Worm (Caenorhabditis elegans) whole organism, early embryonic: ENCODE measurements around the gene srw-44.

Experiments
- B0310.2 ChIP-seq: sonication (generic microtip); optimal IDR thresholded peaks from 2 replicates; lab custom pipeline; 2016; ENCODE audit warnings: mild to moderate bottlenecking, missing genetic modification characterization, missing compliant biosample characterization
- F13C5.2 ChIP-seq: sonication (generic microtip); optimal IDR thresholded peaks from 2 replicates; lab custom pipeline; 2017; ENCODE audit warnings: mild to moderate bottlenecking, missing genetic modification characterization, inconsistent platforms, missing compliant biosample characterization
- aly-1 ChIP-seq: sonication (generic microtip); optimal IDR thresholded peaks from 2 replicates; lab custom pipeline; 2016; ENCODE audit warnings: missing genetic modification characterization, missing compliant biosample characterization
- ama-1 ChIP-seq: fragments of 150-350 bp; optimal IDR thresholded peaks from 2 replicates; lab custom pipeline; 2014
- ceh-13 ChIP-seq: fragments of 200-800 bp; sonication (Bioruptor generic); optimal IDR thresholded peaks from 2 replicates; lab custom pipeline; 2018; ENCODE audit warnings: mild to moderate bottlenecking, missing genetic modification characterization, missing compliant biosample characterization
- ceh-36 ChIP-seq: sonication (generic microtip); optimal IDR thresholded peaks from 2 replicates; lab custom pipeline; 2016; ENCODE audit warnings: missing genetic modification characterization, inconsistent platforms, missing compliant biosample characterization
- ets-7 ChIP-seq: sonication (generic microtip); optimal IDR thresholded peaks from 2 replicates; lab custom pipeline; 2016; ENCODE audit warnings: missing genotype, missing genetic modification characterization, missing compliant biosample characterization
- flt-1 ChIP-seq: fragments of 200-800 bp; sonication (Bioruptor generic); IDR thresholded peaks from 2 replicates; pipeline ENCODE4 v1.3.6; 2022; ENCODE audit warnings: missing genetic modification characterization, missing compliant biosample characterization
- hmbx-1 ChIP-seq: sonication (generic microtip); optimal IDR thresholded peaks from 2 replicates; lab custom pipeline; 2016; ENCODE audit warnings: mild to moderate bottlenecking, missing genetic modification characterization, missing compliant biosample characterization
- hmg-4 ChIP-seq: fragments of 200-800 bp; sonication (Bioruptor generic); optimal IDR thresholded peaks from 2 replicates; lab custom pipeline; 2018; ENCODE audit warnings: mild to moderate bottlenecking, missing genetic modification characterization, missing compliant biosample characterization
- hnd-1 ChIP-seq: sonication (generic microtip); optimal IDR thresholded peaks from 2 replicates; lab custom pipeline; 2016; ENCODE audit warnings: missing genetic modification characterization, missing compliant biosample characterization
- pes-1 ChIP-seq: fragments of 200-800 bp; sonication (Bioruptor generic); IDR thresholded peaks from 2 replicates; pipeline ENCODE4 v1.3.6; 2022; ENCODE audit warnings: missing genetic modification reagents, missing genetic modification characterization, missing compliant biosample characterization
- scrt-1 ChIP-seq: fragments of 200-800 bp; sonication (Bioruptor generic); IDR thresholded peaks from 2 replicates; pipeline ENCODE4 v1.3.6; 2022; ENCODE audit warnings: missing genetic modification characterization, missing compliant biosample characterization
- sea-1 ChIP-seq: fragments of 200-800 bp; sonication (Bioruptor generic); conservative IDR thresholded peaks from 2 replicates; pipeline ENCODE4 v1.3.6; 2022; ENCODE audit warnings: missing genetic modification characterization, missing compliant biosample characterization
- tbx-11 ChIP-seq: fragments of 200-800 bp; sonication (Bioruptor generic); IDR thresholded peaks from 2 replicates; pipeline ENCODE4 v1.3.6; 2022; ENCODE audit warnings: missing genetic modification characterization, missing compliant biosample characterization
- tbx-37 ChIP-seq: fragments of 200-800 bp; sonication (Bioruptor generic); conservative IDR thresholded peaks from 2 replicates; pipeline ENCODE4 v1.3.6; 2022; ENCODE audit warnings: missing genetic modification reagents, missing genetic modification characterization, missing compliant biosample characterization
- tra-4 ChIP-seq: sonication (generic microtip); optimal IDR thresholded peaks from 2 replicates; lab custom pipeline; 2017; ENCODE audit warnings: missing genetic modification characterization, missing compliant biosample characterization

The srw-44 gene

DNA sequence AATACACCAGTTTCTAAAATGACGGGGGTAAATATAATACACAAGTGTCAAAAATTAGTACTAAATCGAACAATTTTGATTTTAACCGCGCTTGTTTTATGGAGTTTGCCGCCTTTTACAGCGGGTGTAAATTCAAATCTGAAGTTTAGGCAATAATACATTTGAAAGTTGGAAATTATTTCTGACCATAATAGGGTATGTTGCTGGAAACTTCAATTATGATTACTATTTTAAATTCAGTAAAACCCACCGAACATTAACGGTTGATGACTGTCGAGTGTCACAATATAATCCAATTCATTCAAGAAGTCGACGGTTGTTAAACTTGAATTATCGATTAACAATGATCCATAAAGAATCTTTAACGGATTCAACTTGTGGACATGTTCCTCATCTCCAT is 33.7 kb downstream of the srw-44 start:
- no peak for TF ChIP-seq aly-1 (tag; lab: Kevin White, UChicago)
- TF ChIP-seq ets-7: no peak
- no peak for TF ChIP-seq B0310.2 (tag; lab: Kevin White, UChicago)
- no peak for TF ChIP-seq ama-1 (lab: Kevin White, UChicago)
- no peak for TF ChIP-seq pes-1 (GFP tag; lab: Robert Waterston, UW)
- TF ChIP-seq flt-1 (GFP tag; lab: Robert Waterston, UW): no peak
- no peak for TF ChIP-seq hnd-1 (tag; lab: Kevin White, UChicago)
- TF ChIP-seq sea-1 (GFP tag; lab: Robert Waterston, UW): no peak
- TF ChIP-seq tbx-11 (GFP tag; lab: Robert Waterston, UW): no peak
- no peak for TF ChIP-seq tra-4 (tag; lab: Kevin White, UChicago)
- no peak for TF ChIP-seq tbx-37 (GFP tag; lab: Robert Waterston, UW)
- TF ChIP-seq ceh-13 (GFP tag; lab: Kevin White, UChicago): no peak

DNA sequence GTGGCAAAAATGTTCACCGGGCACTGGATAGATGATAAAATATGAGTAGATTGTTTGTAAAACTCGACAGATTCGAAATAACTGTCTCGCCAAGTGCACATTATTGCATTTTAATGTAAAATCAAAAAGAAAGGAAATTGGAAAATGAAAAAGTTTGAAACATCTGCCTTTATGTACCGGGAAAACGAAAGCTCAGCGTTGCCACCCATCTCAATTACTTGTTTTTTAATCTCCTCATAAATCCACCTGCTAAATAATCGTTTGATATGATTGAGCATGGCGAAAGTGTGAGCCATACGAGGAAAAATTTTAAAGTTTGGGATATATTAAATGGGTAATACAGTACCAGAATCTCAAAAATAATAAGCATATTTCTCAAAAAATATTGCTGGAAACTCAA is 36.5 kb downstream of the srw-44 start, which contains the start of gene srh-137:
Gene srh-137 (minus strand): TSS at position 101 of the 400 bp plus-strand sequence.
- no peak for TF ChIP-seq ceh-36 (tag; lab: Kevin White, UChicago)
- no peak for TF ChIP-seq sea-1 (GFP tag; lab: Robert Waterston, UW)
- TF ChIP-seq scrt-1 (GFP tag; lab: Robert Waterston, UW): no peak
- no peak for TF ChIP-seq F13C5.2 (tag; lab: Kevin White, UChicago)
- TF ChIP-seq hnd-1 (tag; lab: Kevin White, UChicago): no peak
- no peak for TF ChIP-seq ets-7
- TF ChIP-seq pes-1 (GFP tag; lab: Robert Waterston, UW): no peak

DNA sequence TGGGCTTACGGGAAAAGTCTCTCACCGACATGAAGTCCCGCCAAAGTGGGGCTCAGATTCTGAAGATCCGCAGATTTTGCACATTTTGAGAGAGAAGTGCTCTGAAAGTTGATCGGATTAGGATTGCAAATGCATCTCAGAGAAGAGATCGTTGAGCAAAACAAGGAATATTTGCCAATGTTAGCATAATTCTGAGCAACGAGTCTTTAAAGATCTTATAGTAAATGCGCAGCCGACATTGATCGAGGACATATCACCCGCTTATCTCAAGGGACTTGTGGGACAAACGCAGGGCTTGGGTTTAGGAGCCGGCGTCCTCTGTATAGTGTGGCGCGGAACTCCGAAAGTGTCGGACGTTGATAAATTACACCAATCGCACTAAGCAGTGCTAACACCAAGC is 43.7 kb downstream of the srw-44 start, which contains the start of gene nhr-112:
Gene nhr-112 (minus strand): TSS at position 101 of the 400 bp plus-strand sequence.
- TF ChIP-seq tra-4 (tag; lab: Kevin White, UChicago) (no peak), tbx-37 (GFP tag; lab: Robert Waterston, UW) (no peak), F13C5.2 (tag; lab: Kevin White, UChicago) (no peak), ama-1 (lab: Kevin White, UChicago) (no peak), pes-1 (GFP tag; lab: Robert Waterston, UW) (no peak), hmbx-1 (tag; lab: Kevin White, UChicago) (no peak), tbx-11 (GFP tag; lab: Robert Waterston, UW) (no peak), hmg-4 (GFP tag; lab: Kevin White, UChicago) (no peak), B0310.2 (tag; lab: Kevin White, UChicago) (no peak), ceh-13 (GFP tag; lab: Kevin White, UChicago) (no peak), ceh-36 (tag; lab: Kevin White, UChicago) (no peak), hnd-1 (tag; lab: Kevin White, UChicago) (no peak), flt-1 (GFP tag; lab: Robert Waterston, UW) (no peak), scrt-1 (GFP tag; lab: Robert Waterston, UW) (no peak), sea-1 (GFP tag; lab: Robert Waterston, UW) (no peak), ets-7 (no peak), aly-1 (tag; lab: Kevin White, UChicago) (no peak)

DNA sequence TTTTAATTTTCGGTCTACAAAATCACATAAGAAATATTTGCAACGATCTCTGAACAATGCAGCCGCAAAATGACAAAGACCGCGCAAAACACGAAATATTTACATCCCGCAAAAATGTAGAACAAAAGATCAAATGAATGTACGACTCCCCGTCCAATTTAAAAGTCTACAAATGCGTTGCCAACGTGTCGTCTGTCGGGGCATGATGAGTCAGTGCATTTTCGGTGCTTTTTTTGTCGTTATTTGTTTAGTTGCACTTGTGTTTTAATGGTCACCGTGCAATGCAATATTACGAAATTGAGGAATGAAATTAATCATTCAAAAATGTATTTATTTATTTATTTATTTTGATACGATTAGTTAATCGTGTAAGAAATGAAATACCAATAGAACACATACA is 44.5 kb downstream of the srw-44 start:
- TF ChIP-seq aly-1 (tag; lab: Kevin White, UChicago) (no peak), pes-1 (GFP tag; lab: Robert Waterston, UW) (no peak), hmg-4 (GFP tag; lab: Kevin White, UChicago) (no peak), scrt-1 (GFP tag; lab: Robert Waterston, UW) (no peak), hmbx-1 (tag; lab: Kevin White, UChicago) (no peak), sea-1 (GFP tag; lab: Robert Waterston, UW) (no peak), ama-1 (lab: Kevin White, UChicago) (no peak), ceh-36 (tag; lab: Kevin White, UChicago) (no peak), ceh-13 (GFP tag; lab: Kevin White, UChicago) (no peak), tbx-37 (GFP tag; lab: Robert Waterston, UW) (no peak), F13C5.2 (tag; lab: Kevin White, UChicago) (no peak)

DNA sequence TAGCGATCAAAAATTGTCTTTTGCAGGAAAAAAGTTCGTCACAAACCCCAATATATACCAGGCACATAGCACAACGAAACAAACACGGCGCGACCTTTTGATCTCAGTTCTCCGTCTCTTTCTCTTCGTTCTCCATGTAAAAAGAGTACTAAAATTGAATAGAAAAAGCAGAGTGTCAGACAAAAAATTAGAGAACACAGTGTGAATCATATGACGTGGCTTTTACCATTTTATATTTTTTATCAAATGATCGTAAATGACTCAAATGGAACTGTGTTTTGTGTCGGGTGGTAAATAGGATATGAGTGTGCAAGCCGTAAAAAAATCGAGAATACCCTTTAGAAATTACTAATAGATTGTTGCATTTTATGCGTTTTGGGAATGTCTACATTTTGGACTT is 45.9 kb downstream of the srw-44 start:
- TF ChIP-seq flt-1 (GFP tag; lab: Robert Waterston, UW) (no peak), hmg-4 (GFP tag; lab: Kevin White, UChicago) (no peak), B0310.2 (tag; lab: Kevin White, UChicago) (no peak), F13C5.2 (tag; lab: Kevin White, UChicago) (no peak), ceh-36 (tag; lab: Kevin White, UChicago) (no peak), tbx-37 (GFP tag; lab: Robert Waterston, UW) (no peak), tbx-11 (GFP tag; lab: Robert Waterston, UW) (no peak), ets-7 (no peak), ceh-13 (GFP tag; lab: Kevin White, UChicago) (no peak), aly-1 (tag; lab: Kevin White, UChicago) (no peak), pes-1 (GFP tag; lab: Robert Waterston, UW) (no peak), ama-1 (lab: Kevin White, UChicago) (no peak), scrt-1 (GFP tag; lab: Robert Waterston, UW) (no peak), sea-1 (GFP tag; lab: Robert Waterston, UW) (no peak), hmbx-1 (tag; lab: Kevin White, UChicago) (no peak), hnd-1 (tag; lab: Kevin White, UChicago) (no peak), tra-4 (tag; lab: Kevin White, UChicago) (no peak)

- no peak for TF ChIP-seq tra-4 (tag; lab: Kevin White, UChicago)
- TF ChIP-seq F13C5.2 (tag; lab: Kevin White, UChicago): no peak
- TF ChIP-seq sea-1 (GFP tag; lab: Robert Waterston, UW): no peak
- no peak for TF ChIP-seq hnd-1 (tag; lab: Kevin White, UChicago)
- no peak for TF ChIP-seq ceh-13 (GFP tag; lab: Kevin White, UChicago)
- no peak for TF ChIP-seq hmbx-1 (tag; lab: Kevin White, UChicago)
- TF ChIP-seq scrt-1 (GFP tag; lab: Robert Waterston, UW): no peak
- TF ChIP-seq tbx-37 (GFP tag; lab: Robert Waterston, UW): no peak
- no peak for TF ChIP-seq ama-1 (lab: Kevin White, UChicago)
Measured at ce11 chrV:16726915-16727314, 46.8 kb downstream of the srw-44 start, which contains the start of gene T25E12.14. Gene T25E12.14, plus strand, starts transcription at chrV:16727215.
